Fruit fly (Drosophila melanogaster) whole organism, embryonic: ENCODE results near the gene Sps2.

Experiments used
- Atf-2 ChIP-seq: fragments of 200-800 bp; sonication (Bioruptor generic); optimal IDR thresholded peaks from 2 replicates; lab custom pipeline; 2016; ENCODE audit warnings: missing biosample characterization, missing genetic modification characterization
- Bgb ChIP-seq: fragments of 200-800 bp; sonication (Bioruptor generic); IDR thresholded peaks from 2 replicates; pipeline ENCODE4 v1.3.6; 2022; ENCODE audit warnings: missing biosample characterization, missing genetic modification characterization; ENCODE audit not compliant: partially characterized antibody
- C15 ChIP-seq: fragments of 200-800 bp; sonication (Bioruptor generic); IDR thresholded peaks from 3 replicates; pipeline ENCODE4 v1.3.6; 2022; ENCODE audit warnings: missing biosample characterization, missing genetic modification characterization
- CG1024 ChIP-seq: fragments of 200-800 bp; sonication (Bioruptor generic); IDR thresholded peaks from 2 replicates; pipeline ENCODE4 v1.3.6; 2022; ENCODE audit warnings: missing biosample characterization, missing genetic modification characterization
- CG11247 ChIP-seq: fragments of 200-800 bp; sonication (Bioruptor generic); IDR thresholded peaks from 2 replicates; pipeline ENCODE4 v1.3.6; 2022; ENCODE audit warnings: missing biosample characterization, missing genetic modification characterization
- CG12219 ChIP-seq: fragments of 200-800 bp; sonication (Bioruptor generic); optimal IDR thresholded peaks from 3 replicates; lab custom pipeline; 2018; ENCODE audit warnings: missing biosample characterization, mild to moderate bottlenecking, missing genetic modification characterization
- CG12659 ChIP-seq: fragments of 200-800 bp; sonication (Bioruptor generic); optimal IDR thresholded peaks from 3 replicates; lab custom pipeline; 2017; ENCODE audit warnings: mild to moderate bottlenecking, missing biosample characterization, missing genetic modification reagents, missing genetic modification characterization
- CG13894 ChIP-seq: fragments of 200-800 bp; sonication (Bioruptor generic); optimal IDR thresholded peaks from 3 replicates; lab custom pipeline; 2018; ENCODE audit warnings: missing biosample characterization, mild to moderate bottlenecking, missing genetic modification characterization, moderate library complexity
- CG1602 ChIP-seq: fragments of 200-800 bp; sonication (Bioruptor generic); optimal IDR thresholded peaks from 3 replicates; lab custom pipeline; 2016; ENCODE audit warnings: missing biosample characterization, missing genetic modification characterization
- CG16813 ChIP-seq: fragments of 200-800 bp; sonication (Bioruptor generic); IDR thresholded peaks from 3 replicates; pipeline ENCODE4 v1.3.6; 2022; ENCODE audit warnings: missing biosample characterization, missing genetic modification characterization; ENCODE audit not compliant: partially characterized antibody
- CG16863 ChIP-seq: fragments of 200-800 bp; sonication (Bioruptor generic); optimal IDR thresholded peaks from 3 replicates; lab custom pipeline; 2016; ENCODE audit warnings: missing biosample characterization, missing genetic modification characterization
- CG17568 ChIP-seq: fragments of 200-800 bp; sonication (Bioruptor generic); optimal IDR thresholded peaks from 2 replicates; lab custom pipeline; 2018; ENCODE audit warnings: missing biosample characterization, mild to moderate bottlenecking, missing genetic modification characterization, moderate library complexity
- CG17612 ChIP-seq: fragments of 200-800 bp; sonication (Bioruptor generic); IDR thresholded peaks from 2 replicates; pipeline ENCODE4 v1.3.6; 2022; ENCODE audit warnings: missing biosample characterization, missing genetic modification characterization
- CG18476 ChIP-seq: fragments of 200-800 bp; sonication (Bioruptor generic); optimal IDR thresholded peaks from 2 replicates; lab custom pipeline; 2016; ENCODE audit warnings: missing biosample characterization, mild to moderate bottlenecking, missing genetic modification characterization
- CG2202 ChIP-seq: fragments of 200-800 bp; sonication (Bioruptor generic); optimal IDR thresholded peaks from 2 replicates; lab custom pipeline; 2018; ENCODE audit warnings: missing biosample characterization, mild to moderate bottlenecking, missing genetic modification characterization
- CG31441 ChIP-seq: fragments of 200-800 bp; sonication (Bioruptor generic); IDR thresholded peaks from 2 replicates; pipeline ENCODE4 v1.3.6; 2022; ENCODE audit warnings: missing biosample characterization, missing genetic modification characterization
- CG32772 ChIP-seq: fragments of 200-800 bp; sonication (Bioruptor generic); IDR thresholded peaks from 2 replicates; pipeline ENCODE4 v1.3.6; 2022; ENCODE audit warnings: missing biosample characterization, missing genetic modification characterization
- CG7839 ChIP-seq: fragments of 200-800 bp; sonication (Bioruptor generic); optimal IDR thresholded peaks from 3 replicates; lab custom pipeline; 2018; ENCODE audit warnings: missing biosample characterization, mild to moderate bottlenecking, missing genetic modification characterization, moderate library complexity
- CHES-1-like ChIP-seq: fragments of 200-800 bp; sonication (Bioruptor generic); optimal IDR thresholded peaks from 2 replicates; lab custom pipeline; 2016; ENCODE audit warnings: missing biosample characterization, missing genetic modification characterization
- CTCF ChIP-seq: fragments of 200-800 bp; sonication (Bioruptor generic); optimal IDR thresholded peaks from 2 replicates; lab custom pipeline; 2017; ENCODE audit warnings: missing biosample characterization, mild to moderate bottlenecking, missing genetic modification characterization, moderate library complexity
- Dref ChIP-seq: fragments of 200-800 bp; sonication (Bioruptor generic); IDR thresholded peaks from 2 replicates; pipeline ENCODE4 v1.3.6; 2022; ENCODE audit warnings: missing biosample characterization, missing genetic modification characterization
- Gsc ChIP-seq: fragments of 200-800 bp; sonication (Bioruptor generic); IDR thresholded peaks from 2 replicates; pipeline ENCODE4 v1.3.6; 2022; ENCODE audit warnings: missing biosample characterization, missing genetic modification characterization
- Hmr ChIP-seq: fragments of 200-800 bp; sonication (Bioruptor generic); optimal IDR thresholded peaks from 3 replicates; lab custom pipeline; 2017; ENCODE audit warnings: mild to moderate bottlenecking, missing biosample characterization, missing genetic modification reagents, missing genetic modification characterization
- Lpt ChIP-seq: fragments of >200 bp; optimal IDR thresholded peaks from 2 replicates; lab custom pipeline; 2018; ENCODE audit warnings: missing biosample characterization, missing genetic modification characterization
- Max ChIP-seq: fragments of 200-800 bp; sonication (Bioruptor generic); optimal IDR thresholded peaks from 2 replicates; lab custom pipeline; 2016; ENCODE audit warnings: missing biosample characterization, mild to moderate bottlenecking, missing genetic modification characterization
- Myb ChIP-seq: fragments of 200-800 bp; sonication (Bioruptor generic); optimal IDR thresholded peaks from 2 replicates; lab custom pipeline; 2016; ENCODE audit warnings: missing biosample characterization, missing genetic modification characterization
- PHDP ChIP-seq: fragments of 200-800 bp; sonication (Bioruptor generic); optimal IDR thresholded peaks from 3 replicates; lab custom pipeline; 2018; ENCODE audit warnings: missing biosample characterization, mild to moderate bottlenecking, missing genetic modification characterization, moderate library complexity
- Pdp1 ChIP-seq, 2 experiments: fragments of 200-800 bp; sonication (Bioruptor generic); optimal IDR thresholded peaks; 3 replicates each; lab custom pipeline; 2016; ENCODE audit warnings: missing biosample characterization in 2 of 2, missing genetic modification characterization in 2 of 2, mild to moderate bottlenecking in 1 of 2, moderate library complexity in 1 of 2
- Taf1 ChIP-seq: fragments of 200-800 bp; sonication (Bioruptor generic); IDR thresholded peaks from 2 replicates; pipeline ENCODE4 v1.3.6; 2022; ENCODE audit warnings: missing biosample characterization, missing genetic modification characterization
- Xbp1 ChIP-seq: fragments of 200-800 bp; sonication (Bioruptor generic); optimal IDR thresholded peaks from 3 replicates; lab custom pipeline; 2016; ENCODE audit warnings: missing biosample characterization, mild to moderate bottlenecking, missing genetic modification characterization
- ash1 ChIP-seq: fragments of 200-800 bp; sonication (Bioruptor generic); optimal IDR thresholded peaks from 2 replicates; lab custom pipeline; 2018; ENCODE audit warnings: missing biosample characterization, mild to moderate bottlenecking, missing genetic modification characterization
- bab2 ChIP-seq: fragments of 200-800 bp; sonication (Bioruptor generic); optimal IDR thresholded peaks from 2 replicates; lab custom pipeline; 2016; ENCODE audit warnings: missing biosample characterization, missing genetic modification characterization
- bowl ChIP-seq: fragments of 200-800 bp; sonication (Bioruptor generic); IDR thresholded peaks from 2 replicates; pipeline ENCODE4 v1.3.6; 2022; ENCODE audit warnings: missing biosample characterization, missing genetic modification characterization
- cad ChIP-seq: fragments of >200 bp; optimal IDR thresholded peaks from 2 replicates; lab custom pipeline; 2017; ENCODE audit warnings: missing biosample characterization, missing genetic modification characterization
- cato ChIP-seq: fragments of 200-800 bp; sonication (Bioruptor generic); optimal IDR thresholded peaks from 2 replicates; lab custom pipeline; 2016; ENCODE audit warnings: missing biosample characterization, missing genetic modification characterization, borderline replicate concordance
- crc ChIP-seq: fragments of 200-800 bp; sonication (Bioruptor generic); optimal IDR thresholded peaks from 2 replicates; lab custom pipeline; 2016; ENCODE audit warnings: missing biosample characterization, missing genetic modification characterization
- dmrt99B ChIP-seq: fragments of 200-800 bp; sonication (Bioruptor generic); optimal IDR thresholded peaks from 2 replicates; lab custom pipeline; 2018; ENCODE audit warnings: missing biosample characterization, mild to moderate bottlenecking, missing genetic modification characterization, moderate library complexity
- dysf ChIP-seq: fragments of 200-800 bp; sonication (Bioruptor generic); IDR thresholded peaks from 3 replicates; pipeline ENCODE4 v1.3.6; 2022; ENCODE audit warnings: missing biosample characterization, missing genetic modification characterization
- esg ChIP-seq: fragments of 200-800 bp; sonication (Bioruptor generic); conservative IDR thresholded peaks from 2 replicates; pipeline ENCODE4 v1.3.6; 2022; ENCODE audit warnings: missing biosample characterization, missing genetic modification characterization
- fru ChIP-seq: fragments of >200 bp; optimal IDR thresholded peaks from 2 replicates; lab custom pipeline; 2017
- insv ChIP-seq, 2 experiments: fragments of 200-800 bp; sonication (Bioruptor generic); optimal IDR thresholded peaks; 3 replicates each; lab custom pipeline; 2016 to 2018; ENCODE audit warnings: missing biosample characterization in 2 of 2, missing genetic modification characterization in 2 of 2
- inv ChIP-seq: fragments of 200-800 bp; sonication (Bioruptor generic); IDR thresholded peaks from 2 replicates; pipeline ENCODE4 v1.3.6; 2022; ENCODE audit warnings: missing biosample characterization, missing genetic modification characterization; ENCODE audit not compliant: partially characterized antibody
- lab ChIP-seq: fragments of 200-800 bp; sonication (Bioruptor generic); optimal IDR thresholded peaks from 3 replicates; lab custom pipeline; 2017; ENCODE audit warnings: missing biosample characterization, missing genetic modification characterization, mild to moderate bottlenecking, moderate library complexity, missing genetic modification reagents
- lilli ChIP-seq: fragments of 200-800 bp; sonication (Bioruptor generic); optimal IDR thresholded peaks from 3 replicates; lab custom pipeline; 2016; ENCODE audit warnings: missing biosample characterization, missing genetic modification characterization
- lmd ChIP-seq: fragments of 200-800 bp; sonication (Bioruptor generic); IDR thresholded peaks from 2 replicates; pipeline ENCODE4 v1.3.6; 2022; ENCODE audit warnings: missing biosample characterization, missing genetic modification characterization
- lov ChIP-seq, 2 experiments: fragments of 200-800 bp in 1 of 2; fragments of >200 bp in 1 of 2; sonication (Bioruptor generic) in 1 of 2; IDR thresholded peaks in 1 of 2; optimal IDR thresholded peaks in 1 of 2; 2 replicates in 1 of 2; 3 replicates in 1 of 2; pipeline versions ENCODE4 v1.3.6 to Lab custom; 2017 to 2022; ENCODE audit warnings: missing biosample characterization in 1 of 2, missing genetic modification characterization in 1 of 2
- ranshi ChIP-seq: fragments of 200-800 bp; sonication (Bioruptor generic); IDR thresholded peaks from 2 replicates; pipeline ENCODE4 v1.3.6; 2022; ENCODE audit warnings: missing biosample characterization, missing genetic modification characterization
- slou ChIP-seq: fragments of 200-800 bp; sonication (Bioruptor generic); optimal IDR thresholded peaks from 3 replicates; lab custom pipeline; 2016; ENCODE audit warnings: missing biosample characterization, missing genetic modification characterization
- tll ChIP-seq, 2 experiments: fragments of 200-800 bp in 1 of 2; fragments of >200 bp in 1 of 2; sonication (Bioruptor generic) in 1 of 2; optimal IDR thresholded peaks; 2 replicates each; lab custom pipeline; 2017 to 2019; ENCODE audit warnings: missing biosample characterization in 2 of 2, missing genetic modification characterization in 2 of 2, mild to moderate bottlenecking in 1 of 2, moderate library complexity in 1 of 2
- vvl ChIP-seq: fragments of 200-800 bp; sonication (Bioruptor generic); IDR thresholded peaks from 2 replicates; pipeline ENCODE4 v1.3.6; 2022; ENCODE audit warnings: missing biosample characterization, missing genetic modification characterization
- wdn ChIP-seq: fragments of 200-800 bp; sonication (Bioruptor generic); IDR thresholded peaks from 2 replicates; pipeline ENCODE4 v1.3.6; 2022; ENCODE audit warnings: missing biosample characterization, missing genetic modification characterization

Gene Sps2

dm6 chr2L:10334854-10335277, 7.5 kb upstream of the Sps2 start (continued):
- TF ChIP-seq CG13894: peak; percentile 93
- peak; percentile 75; the same call in 1 of the 2 replicates for TF ChIP-seq CG1024
- no peak; the same call in 2 of the 3 replicates for TF ChIP-seq dysf
- TF ChIP-seq lilli: peak; percentile 51
- TF ChIP-seq CG31441 (GFP tag; lab: Robert Waterston, UW): peak; percentile 49
- peak; percentile 35 for TF ChIP-seq CG2202
- peak; percentile 10 for TF ChIP-seq bab2 (GFP tag; lab: Kevin White, UChicago)
- TF ChIP-seq wdn (GFP tag; lab: Robert Waterston, UW): 0 out of 2 replicates have a peak, but pooled peaks have one; percentile 38
- TF ChIP-seq CG11247 (GFP tag; lab: Robert Waterston, UW): no peak
- TF ChIP-seq CG18476 (GFP tag; lab: Kevin White, UChicago): no peak
- TF ChIP-seq dmrt99B (tag; lab: Kevin White, UChicago): peak; percentile 47
- no peak for TF ChIP-seq cad
- TF ChIP-seq ash1: peak; percentile 40
- TF ChIP-seq CG12659 (GFP tag; lab: Kevin White, UChicago): peak; percentile 77
- no peak for TF ChIP-seq CG17612 (GFP tag; lab: Robert Waterston, UW)
- peak; percentile 44 for TF ChIP-seq Xbp1
- peak; percentile 9 for TF ChIP-seq Myb (GFP tag; lab: Kevin White, UChicago)
- TF ChIP-seq Dref (GFP tag; lab: Robert Waterston, UW): peak; percentile 45
- peak; percentile 15 for TF ChIP-seq CG16863 (GFP tag; lab: Kevin White, UChicago)
- TF ChIP-seq CG32772 (GFP tag; lab: Robert Waterston, UW): no peak
- TF ChIP-seq Pdp1 (GFP tag; optimal IDR thresholded peaks at IDR 0.05; lab: Kevin White, UChicago): peak; percentile 38 to 97
- TF ChIP-seq vvl: peak; percentile 93
- TF ChIP-seq CTCF (GFP tag; lab: Kevin White, UChicago): peak; percentile 26
- TF ChIP-seq crc (GFP tag; lab: Kevin White, UChicago): no peak
- TF ChIP-seq ranshi (GFP tag; lab: Robert Waterston, UW): peak; percentile 46; the same call in 1 of the 2 replicates
- TF ChIP-seq insv (GFP tag; optimal IDR thresholded peaks at IDR 0.05; lab: Kevin White, UChicago): peak in 1 of 2 experiments; percentile 43
- TF ChIP-seq inv: no peak
- peak; percentile 90 for TF ChIP-seq Hmr
- peak; percentile 65 for TF ChIP-seq PHDP (tag; lab: Kevin White, UChicago)
- TF ChIP-seq Taf1 (GFP tag; lab: Robert Waterston, UW): 0 out of 2 replicates have a peak, but pooled peaks have one; percentile 24
- no peak for TF ChIP-seq fru (lab: Kevin White, UChicago)
- TF ChIP-seq CHES-1-like: peak; percentile 73
- no peak for TF ChIP-seq cato (GFP tag; lab: Kevin White, UChicago)
- TF ChIP-seq Gsc (GFP tag; lab: Robert Waterston, UW): no peak
- TF ChIP-seq CG1602 (GFP tag; lab: Kevin White, UChicago): no peak
- TF ChIP-seq CG12219 (GFP tag; lab: Kevin White, UChicago): peak; percentile 75
- TF ChIP-seq Bgb: peak; percentile 74
- TF ChIP-seq tll (GFP tag; optimal IDR thresholded peaks at IDR 0.05; lab: Kevin White, UChicago): no peak
- peak; percentile 14 for TF ChIP-seq CG7839 (tag; lab: Kevin White, UChicago)
- no peak for TF ChIP-seq slou
- TF ChIP-seq Max: peak; percentile 6
- peak; percentile 72 for TF ChIP-seq CG17568 (GFP tag; lab: Kevin White, UChicago)
- TF ChIP-seq Atf-2 (GFP tag; lab: Kevin White, UChicago): peak; percentile 41
- TF ChIP-seq esg (GFP tag; lab: Robert Waterston, UW): no peak
- TF ChIP-seq CG16813: 0 out of 3 replicates have a peak, but pooled peaks have one; percentile 40
- TF ChIP-seq C15: no peak
- no peak; the same call in 1 of the 2 replicates for TF ChIP-seq bowl (GFP tag; lab: Robert Waterston, UW)
- no peak for TF ChIP-seq lmd (GFP tag; lab: Robert Waterston, UW)
- peak; percentile 93 for TF ChIP-seq lab
- TF ChIP-seq Lpt: no peak
- no peak for TF ChIP-seq lov (optimal IDR thresholded peaks at IDR 0.05; lab: Kevin White, UChicago)
- no peak for TF ChIP-seq lov (GFP tag; IDR thresholded peaks at IDR 0.05; lab: Robert Waterston, UW)
